Worm (Caenorhabditis elegans) whole organism, L3 larva: Measurements from ENCODE around the gene ztf-7.

Source experiments
- R02D3.7 ChIP-seq: fragments of 150-350 bp; optimal IDR thresholded peaks from 2 replicates; lab custom pipeline; 2014; ENCODE audit warnings: missing biosample characterization, missing genetic modification characterization
- ZK546.5 ChIP-seq: sonication (generic microtip); optimal IDR thresholded peaks from 2 replicates; lab custom pipeline; 2017; ENCODE audit warnings: missing biosample characterization, missing genetic modification characterization
- aly-2 ChIP-seq: fragments of 150-350 bp; optimal IDR thresholded peaks from 2 replicates; lab custom pipeline; 2014; ENCODE audit warnings: missing biosample characterization, missing genetic modification characterization
- ama-1 ChIP-seq: fragments of 150-350 bp; optimal IDR thresholded peaks from 2 replicates; lab custom pipeline; 2018
- ceh-16 ChIP-seq: sonication (generic microtip); optimal IDR thresholded peaks from 2 replicates; lab custom pipeline; 2017; ENCODE audit warnings: missing biosample characterization, missing genetic modification characterization
- ceh-28 ChIP-seq: fragments of 150-350 bp; optimal IDR thresholded peaks from 2 replicates; lab custom pipeline; 2014; ENCODE audit warnings: missing biosample characterization, missing genetic modification reagents, missing genetic modification characterization
- ceh-82 ChIP-seq: fragments of 150-350 bp; optimal IDR thresholded peaks from 2 replicates; lab custom pipeline; 2014; ENCODE audit warnings: missing biosample characterization, missing genetic modification characterization
- ceh-9 ChIP-seq: sonication (generic microtip); optimal IDR thresholded peaks from 2 replicates; lab custom pipeline; 2018; ENCODE audit warnings: missing biosample characterization, missing genetic modification characterization
- daf-12 ChIP-seq: fragments of 150-350 bp; optimal IDR thresholded peaks from 2 replicates; lab custom pipeline; 2014; ENCODE audit warnings: missing biosample characterization, missing genetic modification reagents, missing genetic modification characterization
- egl-27 ChIP-seq: sonication (generic microtip); optimal IDR thresholded peaks from 4 replicates; lab custom pipeline; 2017; ENCODE audit warnings: missing biosample characterization, missing genetic modification reagents, missing genetic modification characterization
- elt-1 ChIP-seq: fragments of 150-350 bp; optimal IDR thresholded peaks from 2 replicates; lab custom pipeline; 2014; ENCODE audit warnings: missing biosample characterization, missing genetic modification characterization
- elt-2 ChIP-seq: sonication (generic microtip); optimal IDR thresholded peaks from 2 replicates; lab custom pipeline; 2016; ENCODE audit warnings: missing genetic modification reagents, mild to moderate bottlenecking, missing genetic modification characterization, missing compliant biosample characterization
- elt-3 ChIP-seq, 3 experiments: fragments of 150-350 bp in 1 of 3; sonication (generic microtip) in 2 of 3; optimal IDR thresholded peaks; 2 replicates in 2 of 3; 4 replicates in 1 of 3; lab custom pipeline; 2014 to 2017; ENCODE audit warnings: missing biosample characterization in 3 of 3, missing genetic modification characterization in 3 of 3
- eor-1 ChIP-seq, 2 experiments: fragments of 150-350 bp; optimal IDR thresholded peaks; 2 replicates each; lab custom pipeline; 2014 to 2018; ENCODE audit warnings: missing biosample characterization in 2 of 2, missing genetic modification characterization in 2 of 2
- fkh-10 ChIP-seq: sonication (generic microtip); optimal IDR thresholded peaks from 2 replicates; lab custom pipeline; 2017; ENCODE audit warnings: missing biosample characterization, missing genetic modification reagents, missing genetic modification characterization
- jun-1 ChIP-seq: fragments of 150-350 bp; optimal IDR thresholded peaks from 2 replicates; lab custom pipeline; 2014; ENCODE audit warnings: missing biosample characterization, missing genetic modification reagents, missing genetic modification characterization
- lin-15B ChIP-seq: fragments of 150-350 bp; optimal IDR thresholded peaks from 2 replicates; lab custom pipeline; 2014; ENCODE audit warnings: missing biosample characterization, missing genetic modification characterization
- lin-39 ChIP-seq: fragments of 150-350 bp; optimal IDR thresholded peaks from 2 replicates; lab custom pipeline; 2018; ENCODE audit warnings: missing biosample characterization, missing genetic modification reagents, missing genetic modification characterization
- lsy-12 ChIP-seq: sonication (generic microtip); optimal IDR thresholded peaks from 2 replicates; lab custom pipeline; 2016; ENCODE audit warnings: mild to moderate bottlenecking, missing genetic modification characterization, missing compliant biosample characterization
- mml-1 ChIP-seq: fragments of 150-350 bp; sonication (generic microtip); optimal IDR thresholded peaks from 3 replicates; lab custom pipeline; 2014; ENCODE audit warnings: missing biosample characterization, missing genetic modification characterization
- nhr-11 ChIP-seq: fragments of 150-350 bp; optimal IDR thresholded peaks from 2 replicates; lab custom pipeline; 2014; ENCODE audit warnings: missing biosample characterization, missing genetic modification characterization
- nhr-12 ChIP-seq: fragments of 150-350 bp; optimal IDR thresholded peaks from 2 replicates; lab custom pipeline; 2014; ENCODE audit warnings: missing biosample characterization, missing genetic modification characterization
- nhr-23 ChIP-seq: fragments of 150-350 bp; optimal IDR thresholded peaks from 2 replicates; lab custom pipeline; 2014; ENCODE audit warnings: missing biosample characterization, missing genetic modification reagents, missing genetic modification characterization
- nhr-237 ChIP-seq: fragments of 150-350 bp; optimal IDR thresholded peaks from 2 replicates; lab custom pipeline; 2014; ENCODE audit warnings: missing biosample characterization, missing genetic modification characterization
- nhr-67 ChIP-seq: fragments of 150-350 bp; optimal IDR thresholded peaks from 2 replicates; lab custom pipeline; 2014; ENCODE audit warnings: missing biosample characterization, missing genetic modification characterization
- pha-4 ChIP-seq: fragments of 150-350 bp; optimal IDR thresholded peaks from 2 replicates; lab custom pipeline; 2014; ENCODE audit warnings: missing biosample characterization, missing genetic modification reagents, missing genetic modification characterization
- sea-2 ChIP-seq: fragments of 150-350 bp; sonication (generic microtip); optimal IDR thresholded peaks from 4 replicates; lab custom pipeline; 2014; ENCODE audit warnings: missing biosample characterization, missing genetic modification reagents, missing genetic modification characterization
- skn-1 ChIP-seq: fragments of 150-350 bp; optimal IDR thresholded peaks from 2 replicates; lab custom pipeline; 2014; ENCODE audit warnings: missing biosample characterization, missing genetic modification characterization
- snpc-4 ChIP-seq: fragments of 150-350 bp; optimal IDR thresholded peaks from 2 replicates; lab custom pipeline; 2014; ENCODE audit warnings: missing biosample characterization, missing genetic modification characterization
- tbx-2 ChIP-seq: sonication (generic microtip); optimal IDR thresholded peaks from 2 replicates; lab custom pipeline; 2016; ENCODE audit warnings: mild to moderate bottlenecking, missing genetic modification characterization, missing compliant biosample characterization
- unc-39 ChIP-seq: sonication (generic microtip); optimal IDR thresholded peaks from 4 replicates; lab custom pipeline; 2017; ENCODE audit warnings: missing biosample characterization, missing genetic modification characterization
- unc-62 ChIP-seq: fragments of 150-350 bp; sonication (generic microtip); optimal IDR thresholded peaks from 4 replicates; lab custom pipeline; 2014; ENCODE audit warnings: missing biosample characterization, missing genetic modification reagents, missing genetic modification characterization
- zag-1 ChIP-seq: fragments of 150-350 bp; optimal IDR thresholded peaks from 2 replicates; lab custom pipeline; 2014; ENCODE audit warnings: missing biosample characterization, missing genetic modification characterization
- ztf-11 ChIP-seq: fragments of 150-350 bp; optimal IDR thresholded peaks from 2 replicates; lab custom pipeline; 2014; ENCODE audit warnings: missing biosample characterization, missing genetic modification characterization

Gene ztf-7

ce11 chrV:9812216-9812615 is 22.7 kb upstream of the ztf-7 start:
- no peak for TF ChIP-seq ceh-28 (tag; lab: Kevin White, UChicago)

- TF ChIP-seq nhr-12 (tag; lab: Kevin White, UChicago) = no peak
- no peak for TF ChIP-seq lsy-12
- TF ChIP-seq mml-1 (tag; lab: Kevin White, UChicago) = no peak
- TF ChIP-seq fkh-10 (GFP tag; lab: Kevin White, UChicago) = no peak
- TF ChIP-seq ZK546.5 (tag; lab: Kevin White, UChicago) = no peak
- TF ChIP-seq skn-1 = no peak
- TF ChIP-seq ztf-11 (tag; lab: Kevin White, UChicago) = no peak
- TF ChIP-seq nhr-11 (tag; lab: Kevin White, UChicago) = no peak
- no peak for TF ChIP-seq jun-1
- TF ChIP-seq eor-1 (tag; optimal IDR thresholded peaks at IDR 0.05; lab: Kevin White, UChicago) = no peak
- no peak for TF ChIP-seq nhr-23
- TF ChIP-seq pha-4 = no peak
- TF ChIP-seq unc-62 (GFP tag; lab: Kevin White, UChicago) = no peak
- TF ChIP-seq lin-15B (tag; lab: Kevin White, UChicago) = no peak
- no peak for TF ChIP-seq unc-39
- no peak for TF ChIP-seq sea-2 (GFP tag; lab: Kevin White, UChicago)
Measured at ce11 chrV:9811154-9811553, 21.6 kb upstream of the ztf-7 start, which contains the start of gene sru-29. Gene sru-29, plus strand, starts transcription at chrV:9811454.

- no peak for TF ChIP-seq jun-1
Measured at ce11 chrV:9805161-9805560, 15.7 kb upstream of the ztf-7 start, which contains the start of gene sru-37. Gene sru-37, plus strand, starts transcription at chrV:9805461.

- TF ChIP-seq ceh-82 (tag; lab: Kevin White, UChicago) (no peak), ama-1 (lab: Kevin White, UChicago) (no peak), zag-1 (tag; lab: Kevin White, UChicago) (no peak), lin-39 (no peak), nhr-237 (tag; lab: Kevin White, UChicago) (no peak), pha-4 (no peak), aly-2 (tag; lab: Kevin White, UChicago) (no peak), R02D3.7 (tag; lab: Kevin White, UChicago) (no peak)
- TF ChIP-seq, all 47 proteins: peak for 0
Measured at ce11 chrV:9803176-9803575, 13.7 kb upstream of the ztf-7 start, which contains the start of gene sru-39. Gene sru-39, plus strand, starts transcription at chrV:9803476.

- TF ChIP-seq nhr-23 (no peak), ama-1 (lab: Kevin White, UChicago) (no peak), sea-2 (GFP tag; lab: Kevin White, UChicago) (no peak), ZK546.5 (tag; lab: Kevin White, UChicago) (no peak), nhr-237 (tag; lab: Kevin White, UChicago) (no peak), elt-3 (tag; optimal IDR thresholded peaks at IDR 0.05; lab: Kevin White, UChicago) (no peak), ceh-82 (tag; lab: Kevin White, UChicago) (no peak), unc-39 (no peak), daf-12 (tag; lab: Kevin White, UChicago) (no peak), egl-27 (no peak)
Measured at ce11 chrV:9801965-9802364, 12.5 kb upstream of the ztf-7 start, which contains the start of gene F46B6.10. Gene F46B6.10, minus strand, starts transcription at chrV:9802065.

ce11 chrV:9799076-9799475 is 9.6 kb upstream of the ztf-7 start, which contains the start of gene F46B6.13:
Gene F46B6.13, minus strand, starts transcription at chrV:9799176.
- TF ChIP-seq nhr-67 (tag; lab: Kevin White, UChicago) (no peak), nhr-23 (no peak), fkh-10 (GFP tag; lab: Kevin White, UChicago) (no peak), ceh-9 (tag; lab: Kevin White, UChicago) (no peak), elt-1 (tag; lab: Kevin White, UChicago) (no peak), jun-1 (no peak), pha-4 (no peak), ztf-11 (tag; lab: Kevin White, UChicago) (no peak), tbx-2 (no peak), egl-27 (no peak), ceh-16 (tag; lab: Kevin White, UChicago) (no peak), elt-3 (tag; optimal IDR thresholded peaks at IDR 0.05; lab: Kevin White, UChicago) (no peak), snpc-4 (no peak), elt-2 (tag; lab: Kevin White, UChicago) (no peak)
- TF ChIP-seq, all 47 proteins: peak for 0
